Fruit fly (Drosophila melanogaster): ENCODE measurements around the gene CG31157.
A peak's percentile ranks its signal among the peaks of the same experiment; 100 is the strongest.

Gene CG31157

dm6 chr3R:13063746-13064592, 16.4 kb downstream of the CG31157 start:
- TF ChIP-seq CG17801 (GFP tag; optimal IDR thresholded peaks at IDR 0.05; ENCODE audit: partially characterized antibody) = no peak

- no peak for TF ChIP-seq CG17801 (GFP tag; optimal IDR thresholded peaks at IDR 0.05; ENCODE audit: partially characterized antibody)
Measured at dm6 chr3R:13065180-13065757, 17.7 kb downstream of the CG31157 start.

DNA sequence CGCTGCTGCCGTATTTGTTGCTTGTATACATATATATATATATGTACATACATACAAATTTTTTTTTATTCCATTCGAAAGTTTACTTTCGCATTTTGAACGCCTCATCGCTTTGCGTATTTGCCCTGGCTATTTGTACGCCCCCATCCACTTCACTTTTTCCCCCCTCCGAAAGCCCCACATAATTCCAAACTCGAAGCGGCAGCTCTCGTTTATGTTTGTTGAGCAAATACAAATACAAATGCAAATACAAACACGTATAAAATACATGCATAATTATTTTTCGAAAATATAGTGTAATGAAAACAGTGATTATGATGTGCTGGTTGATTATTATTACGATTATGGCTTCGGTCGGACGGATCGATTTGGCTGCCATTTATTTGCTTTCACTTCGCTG, 20.5 kb downstream of the CG31157 start:
- no peak for TF ChIP-seq CG17801 (GFP tag; optimal IDR thresholded peaks at IDR 0.05; ENCODE audit: partially characterized antibody)

DNA sequence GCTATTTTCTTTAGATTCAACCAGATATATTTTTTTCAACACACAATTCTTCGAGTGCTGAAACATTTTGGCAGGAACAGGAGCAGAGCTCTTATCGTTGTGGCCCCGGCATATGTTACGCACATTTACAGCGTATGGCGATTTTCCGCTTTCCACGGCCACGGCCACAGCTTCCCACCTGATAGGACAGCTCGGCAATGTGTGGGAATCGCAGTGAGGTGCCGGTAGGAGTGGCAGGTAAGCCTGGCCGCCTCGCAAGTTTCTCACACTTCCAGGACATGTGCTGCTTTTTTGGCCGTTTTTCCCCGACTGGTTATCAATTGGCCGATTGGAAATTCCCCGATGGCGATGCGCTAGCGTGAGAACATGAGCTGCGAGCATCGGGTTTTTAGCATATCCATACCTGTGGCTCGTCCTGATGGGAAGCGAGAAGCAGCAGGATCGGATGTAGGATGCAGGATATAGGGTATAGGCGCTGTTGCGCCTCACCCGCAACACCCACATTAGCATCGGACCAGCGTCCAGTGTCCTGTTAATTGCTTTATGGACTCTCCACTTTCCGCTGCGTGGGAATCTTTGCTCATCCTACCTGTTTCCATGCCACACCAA, 22.6 kb downstream of the CG31157 start:
- TF ChIP-seq CG17801 (GFP tag; optimal IDR thresholded peaks at IDR 0.05; ENCODE audit: partially characterized antibody) = no peak

dm6 chr3R:13072052-13072451, 24.5 kb downstream of the CG31157 start:
- no peak for TF ChIP-seq CG17801 (GFP tag; optimal IDR thresholded peaks at IDR 0.05; ENCODE audit: partially characterized antibody)

- no peak for TF ChIP-seq CG17801 (GFP tag; optimal IDR thresholded peaks at IDR 0.05; ENCODE audit: partially characterized antibody)
Measured at dm6 chr3R:13073174-13073573, 25.6 kb downstream of the CG31157 start.

DNA sequence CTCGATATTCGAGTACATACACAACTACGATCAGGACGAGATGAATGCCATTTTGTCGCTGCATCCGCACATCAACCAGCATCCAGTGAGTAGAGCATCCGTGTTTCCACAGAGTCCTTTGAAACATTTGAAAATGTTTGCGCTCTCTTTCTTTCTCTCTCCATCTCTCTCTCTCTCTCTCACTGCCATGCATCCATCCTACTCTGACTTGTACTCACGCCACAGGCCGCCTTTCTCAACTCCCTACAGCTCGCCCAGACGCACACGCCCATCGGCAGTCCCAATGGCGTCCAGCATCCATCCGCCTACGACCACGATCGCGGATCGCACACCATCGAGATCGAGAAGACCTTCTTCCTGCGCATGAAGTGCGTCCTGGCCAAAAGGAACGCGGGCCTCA, 27.1 kb downstream of the CG31157 start:
- TF ChIP-seq CG17801 (GFP tag; optimal IDR thresholded peaks at IDR 0.05; ENCODE audit: partially characterized antibody) = no peak

DNA sequence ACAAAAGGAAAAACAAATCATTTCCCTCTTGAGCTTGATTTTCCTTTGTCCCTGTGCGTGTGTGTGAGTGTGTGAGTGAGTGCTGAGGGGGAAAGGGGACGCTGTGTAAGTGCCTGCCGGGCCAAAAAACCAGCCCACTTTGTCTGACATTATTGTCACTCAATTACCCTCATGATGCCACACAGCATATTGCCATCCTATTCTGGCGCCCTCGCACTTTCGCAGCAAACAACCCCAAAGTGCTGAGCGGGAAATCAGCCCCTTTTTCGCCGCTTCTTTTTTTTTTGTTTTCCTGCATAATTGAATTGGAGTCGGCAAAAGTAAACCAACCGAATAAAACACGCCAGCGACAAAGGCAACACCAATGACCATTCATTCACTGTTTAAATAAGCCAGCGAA, 28.2 kb downstream of the CG31157 start:
- no peak for TF ChIP-seq CG17801 (GFP tag; optimal IDR thresholded peaks at IDR 0.05; ENCODE audit: partially characterized antibody)

DNA sequence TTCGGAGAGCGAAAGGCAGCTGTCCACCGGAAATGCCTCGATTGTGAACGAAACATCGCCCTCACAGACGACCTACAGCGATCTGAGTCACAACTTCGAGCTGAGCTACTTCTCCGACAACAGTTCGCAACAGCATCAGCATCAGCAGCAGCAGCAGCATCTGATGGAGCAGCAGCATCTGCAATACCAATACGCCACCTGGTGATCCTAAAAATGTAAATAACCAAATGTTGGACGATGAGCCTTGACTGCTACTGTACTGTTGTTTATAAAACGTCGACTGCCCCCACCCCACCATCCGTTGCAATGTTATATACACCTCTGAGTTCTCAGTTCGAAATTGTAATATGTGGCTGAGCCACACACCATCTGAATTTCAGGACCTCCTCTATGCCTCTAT, 29.7 kb downstream of the CG31157 start:
- no peak for TF ChIP-seq CG17801 (GFP tag; optimal IDR thresholded peaks at IDR 0.05; ENCODE audit: partially characterized antibody)

DNA sequence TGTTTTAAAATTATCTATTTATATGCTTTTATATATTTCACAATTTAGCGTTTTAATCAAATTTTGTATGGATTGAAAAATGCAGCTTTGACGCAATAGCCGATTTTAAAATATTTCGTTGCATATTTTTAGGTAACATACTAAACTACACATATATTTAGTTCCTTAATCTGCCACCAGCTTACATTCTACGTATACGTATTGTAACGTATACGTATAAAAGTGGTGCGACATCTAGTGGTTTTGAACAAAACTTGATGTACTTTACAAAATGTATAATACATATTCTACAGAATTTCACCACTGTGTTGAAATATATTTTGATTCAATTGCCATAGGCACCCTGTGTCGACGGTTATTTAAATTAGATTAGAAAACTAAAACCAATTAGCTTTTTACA, 30.7 kb downstream of the CG31157 start:
- TF ChIP-seq CG17801 (GFP tag; optimal IDR thresholded peaks at IDR 0.05; ENCODE audit: partially characterized antibody) = peak; percentile 0

DNA sequence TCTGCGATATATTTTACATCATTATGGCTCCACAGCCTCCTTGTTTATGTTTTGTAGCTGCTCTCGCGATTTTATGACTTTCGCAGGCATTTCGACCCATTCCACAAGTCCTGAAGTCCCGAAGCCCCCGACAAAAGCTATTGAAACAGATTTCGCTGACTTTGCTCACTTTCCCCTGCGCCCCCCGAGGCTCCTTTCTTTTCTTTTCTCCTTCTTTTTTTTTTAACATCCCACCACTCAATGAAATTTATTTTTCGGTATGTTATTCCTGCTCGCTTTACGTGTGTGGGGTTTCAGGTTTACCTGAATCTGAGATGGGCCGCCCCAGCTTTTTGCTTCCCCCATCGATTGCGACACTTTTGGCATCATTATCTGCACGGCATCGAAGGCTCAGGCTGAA, 34.9 kb downstream of the CG31157 start:
- no peak for TF ChIP-seq CG17801 (GFP tag; optimal IDR thresholded peaks at IDR 0.05; ENCODE audit: partially characterized antibody)

- TF ChIP-seq CG17801 (GFP tag; optimal IDR thresholded peaks at IDR 0.05; ENCODE audit: partially characterized antibody) = no peak
Measured at dm6 chr3R:13085924-13086323, 38.4 kb downstream of the CG31157 start, which contains the start of gene CG43063. TSS of gene CG43063 (plus strand) at chr3R:13086224.

DNA sequence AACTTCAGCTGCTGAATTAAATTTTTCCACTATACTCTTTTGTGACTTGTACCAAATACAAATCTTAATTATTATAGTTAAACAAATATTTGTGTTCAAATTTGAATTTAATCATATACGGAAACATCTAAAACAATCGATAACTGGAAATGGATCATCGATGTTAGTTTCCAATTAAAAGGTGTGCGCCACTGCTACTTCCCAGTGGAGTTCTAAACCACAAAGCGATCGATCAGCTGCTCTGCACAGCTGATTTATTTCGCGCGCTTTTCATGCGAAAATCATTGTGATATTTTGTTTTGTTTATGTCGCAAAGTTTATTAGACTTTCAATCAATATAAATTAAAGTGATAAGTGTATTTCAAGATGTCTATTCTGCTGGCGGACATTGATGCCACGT, 40.9 kb downstream of the CG31157 start, which contains the start of gene timeout:
Gene timeout, plus strand, starts transcription at position 257 of the 400 bp plus-strand sequence.
- TF ChIP-seq CG17801 (GFP tag; optimal IDR thresholded peaks at IDR 0.05; ENCODE audit: partially characterized antibody) = no peak

DNA sequence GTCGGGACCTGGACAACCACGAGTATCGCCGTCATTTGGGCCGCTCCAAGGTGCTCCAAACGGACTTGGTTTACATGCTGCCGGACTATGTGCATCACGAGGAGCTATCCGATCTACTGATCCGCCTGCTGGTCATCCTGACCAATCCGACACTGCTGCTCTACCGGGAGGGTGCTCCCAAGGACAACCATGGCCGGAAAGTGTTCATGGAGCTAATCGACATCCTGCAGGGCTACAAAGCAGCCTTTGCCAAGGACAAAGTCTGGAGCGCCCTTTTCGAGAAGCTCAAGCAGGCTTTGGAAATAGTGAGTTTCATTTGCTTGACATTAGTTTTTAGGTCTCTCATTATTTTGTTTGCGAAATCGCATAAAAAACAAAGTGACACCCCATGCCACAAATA, 41.4 kb downstream of the CG31157 start, which contains the start of gene CG34308:
Gene CG34308, plus strand, starts transcription at position 301 of the 400 bp plus-strand sequence.
- no peak for TF ChIP-seq CG17801 (GFP tag; optimal IDR thresholded peaks at IDR 0.05; ENCODE audit: partially characterized antibody)

DNA sequence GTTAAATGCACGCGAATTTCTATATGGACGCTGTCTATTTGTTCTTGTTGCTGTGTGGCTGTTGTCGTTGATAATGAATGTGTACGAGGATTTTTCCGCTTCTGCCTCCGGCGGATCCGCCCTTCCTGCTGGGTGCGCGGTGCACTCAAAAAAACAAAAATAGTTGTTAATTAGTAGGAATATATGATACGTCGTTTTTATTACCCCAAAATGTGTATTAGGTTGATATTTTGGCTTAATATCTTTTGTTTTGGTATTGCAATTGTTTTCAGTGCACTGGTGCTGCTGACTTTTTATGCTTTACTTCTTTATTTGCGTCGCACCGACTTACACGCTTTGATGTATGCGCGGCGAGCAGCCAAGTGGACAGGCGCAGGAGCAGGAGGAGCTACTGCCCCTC, 44.1 kb downstream of the CG31157 start:
- no peak for TF ChIP-seq CG17801 (GFP tag; optimal IDR thresholded peaks at IDR 0.05; ENCODE audit: partially characterized antibody)

Data from ovary, adult (tissue).